Fruit fly (Drosophila melanogaster) S2 (cell line): ENCODE results near the gene Gbs-70E.

ENCODE experiments used
- CG8478 ChIP-seq: fragments of >200 bp; optimal IDR thresholded peaks from 2 replicates; lab custom pipeline; 2018
- CTCF ChIP-seq, 2 experiments: fragments of >200 bp; optimal IDR thresholded peaks; 2 replicates each; lab custom pipeline; 2018

Gene Gbs-70E

DNA sequence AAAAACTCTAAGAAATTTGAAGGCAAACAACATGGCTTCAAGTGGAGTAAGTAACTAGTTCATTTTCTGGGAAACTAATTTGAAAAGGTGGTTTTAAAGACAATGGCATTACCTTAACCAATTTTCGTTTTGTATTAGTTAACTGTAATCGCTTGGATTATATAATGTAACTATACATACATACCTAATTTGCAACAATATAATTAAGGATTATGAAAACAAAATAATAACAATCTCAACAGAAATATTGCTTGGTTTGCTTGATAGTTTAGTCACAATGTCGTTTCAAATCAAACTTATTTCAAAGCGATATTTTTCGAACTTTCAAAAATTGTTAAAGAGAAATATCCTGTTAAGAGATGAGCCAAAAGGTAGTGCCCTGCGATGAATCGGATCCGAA lies 33.2 kb downstream of the Gbs-70E start, which contains the start of gene CG9592:
TSS of gene CG9592 (plus strand) at position 301 of the 400 bp plus-strand sequence.
- no peak for TF ChIP-seq CG8478 (lab: Kevin White, UChicago)
- TF ChIP-seq CTCF (optimal IDR thresholded peaks at IDR 0.05; lab: Kevin White, UChicago) = no peak

DNA sequence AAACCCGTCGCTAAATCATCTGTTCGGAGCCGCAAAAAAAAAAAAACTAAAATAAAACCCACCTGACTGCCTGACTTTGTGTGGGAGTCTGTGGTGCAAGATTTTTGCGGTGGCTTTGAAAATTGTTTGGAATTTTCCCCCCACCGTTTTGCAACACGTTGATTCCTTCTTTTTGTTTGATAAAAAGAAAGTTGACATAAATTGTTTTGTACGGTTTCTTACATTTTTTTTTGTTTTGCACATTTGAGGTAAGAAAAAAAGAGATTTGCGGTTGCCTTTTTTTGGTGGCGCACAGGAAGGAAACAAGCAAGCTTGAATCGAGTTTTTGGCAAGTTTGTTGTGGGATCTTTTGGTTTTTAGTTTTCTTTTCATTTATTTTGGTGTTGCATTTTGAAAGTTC lies 35.1 kb downstream of the Gbs-70E start:
- TF ChIP-seq CG8478 (lab: Kevin White, UChicago) = no peak
- TF ChIP-seq CTCF (optimal IDR thresholded peaks at IDR 0.05; lab: Kevin White, UChicago) = no peak

DNA sequence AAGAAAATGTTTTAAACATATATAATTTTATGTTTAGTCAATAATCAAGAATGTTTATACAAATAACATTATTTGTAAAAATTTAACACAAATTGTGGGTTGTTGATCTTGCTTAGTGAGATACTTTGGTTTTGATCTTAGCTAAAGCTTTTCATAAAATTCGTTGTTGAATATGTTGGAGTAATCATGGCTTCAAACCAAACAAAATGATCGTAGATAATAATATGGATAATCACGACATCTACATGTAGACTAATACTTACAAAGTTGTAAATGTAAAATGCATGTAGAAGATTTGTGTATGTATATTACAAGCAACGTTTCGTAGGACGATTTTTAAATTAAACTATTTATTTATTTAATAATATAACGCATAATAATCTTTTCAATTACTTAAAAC lies 37.5 kb downstream of the Gbs-70E start:
- TF ChIP-seq CG8478 (lab: Kevin White, UChicago) (no peak), CTCF (optimal IDR thresholded peaks at IDR 0.05; lab: Kevin White, UChicago) (peak; percentile 29 to 57)

DNA sequence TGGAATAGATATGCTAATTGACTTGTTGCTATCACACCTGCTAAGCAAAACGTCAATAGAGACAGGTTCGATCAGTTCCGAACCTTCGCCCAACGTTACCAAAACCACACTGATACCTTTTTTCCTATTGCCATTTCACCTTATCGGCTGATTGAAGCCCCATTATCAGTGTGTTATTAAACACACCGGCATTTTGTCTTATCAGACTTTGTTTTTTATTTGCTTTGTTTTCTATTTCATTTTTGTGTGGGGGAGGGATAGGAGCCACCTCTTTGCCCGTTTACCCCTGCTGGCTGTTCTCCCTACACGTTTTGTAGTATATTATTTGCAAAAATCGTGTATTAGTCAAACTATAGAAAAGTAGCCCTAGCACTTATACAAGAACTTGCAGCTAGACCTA lies 40.8 kb downstream of the Gbs-70E start:
- TF ChIP-seq CG8478 (lab: Kevin White, UChicago) = no peak
- no peak for TF ChIP-seq CTCF (optimal IDR thresholded peaks at IDR 0.05; lab: Kevin White, UChicago)

DNA sequence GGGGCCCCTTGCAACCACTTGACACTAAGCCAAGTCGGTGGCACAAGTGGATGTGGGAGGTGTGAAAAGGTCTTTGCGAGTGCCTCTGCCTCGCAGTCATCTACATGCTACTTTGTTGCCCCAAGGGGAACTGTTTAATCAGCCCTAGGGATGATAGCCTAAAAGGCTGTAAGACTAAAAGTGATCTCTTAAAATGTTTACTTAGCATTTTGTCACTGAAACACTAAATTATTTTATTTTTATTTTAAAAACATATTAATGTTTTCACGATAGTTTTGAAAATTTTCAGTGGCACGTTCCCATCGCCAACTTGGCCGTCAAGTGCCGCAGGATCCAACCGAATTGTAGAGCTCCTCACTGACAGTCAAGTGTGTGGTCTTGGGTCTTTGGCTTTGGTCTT lies 53.3 kb downstream of the Gbs-70E start:
- TF ChIP-seq CG8478 (lab: Kevin White, UChicago) (no peak), CTCF (optimal IDR thresholded peaks at IDR 0.05; lab: Kevin White, UChicago) (no peak)
